Worm (Caenorhabditis elegans): ENCODE results near the gene T01G5.7.

The T01G5.7 gene

DNA sequence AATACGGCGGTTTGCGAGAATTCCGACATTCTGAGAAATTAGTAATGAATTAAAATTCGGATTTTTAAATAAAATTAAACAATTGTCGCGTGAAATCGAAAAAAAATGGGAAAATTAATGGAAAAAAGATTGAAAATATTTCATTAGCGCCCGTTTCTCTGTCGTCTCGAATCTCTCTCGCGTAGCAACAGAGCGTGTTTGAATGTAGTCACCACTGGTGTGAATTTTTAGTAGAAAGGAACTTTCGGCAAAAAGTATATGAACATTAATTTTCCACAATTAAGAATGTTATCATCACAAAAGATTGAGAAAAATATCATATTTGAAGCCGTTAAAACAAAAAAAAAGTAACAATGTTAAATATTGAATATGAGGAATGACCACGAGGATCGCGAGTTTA lies 25.0 kb downstream of the T01G5.7 start, which contains the start of gene aipl-1 (continued):
- TF ChIP-seq attf-6 (GFP tag; IDR thresholded peaks at IDR 0.05) (no peak), hmg-1.2 (GFP tag; IDR thresholded peaks at IDR 0.05) (peak; percentile 98), let-526 (GFP tag; IDR thresholded peaks at IDR 0.05) (no peak), attf-3 (GFP tag; conservative IDR thresholded peaks at IDR 0.05) (no peak), snpc-3.4 (tag; optimal IDR thresholded peaks at IDR 0.05) (peak; percentile 25), F23B12.7 (tag; optimal IDR thresholded peaks at IDR 0.05; ENCODE audit: insufficient read depth) (peak; percentile 76), dox-1 (GFP tag; IDR thresholded peaks at IDR 0.05) (peak; percentile 73), rcor-1 (GFP tag; IDR thresholded peaks at IDR 0.05) (peak; percentile 51; the same call in 1 of the 2 replicates), F33H1.4 (GFP tag; IDR thresholded peaks at IDR 0.05) (0 out of 2 replicates have a peak, but pooled peaks have one; percentile 31), B0261.1 (tag; optimal IDR thresholded peaks at IDR 0.05) (no peak), madf-10 (tag; optimal IDR thresholded peaks at IDR 0.05) (peak; percentile 8), sdz-38 (tag; optimal IDR thresholded peaks at IDR 0.05) (no peak), hmg-20 (GFP tag; IDR thresholded peaks at IDR 0.05) (no peak), aptf-3 (GFP tag; IDR thresholded peaks at IDR 0.05) (no peak), lsl-1 (GFP tag; optimal IDR thresholded peaks at IDR 0.05) (peak; percentile 48), unc-130 (GFP tag; optimal IDR thresholded peaks at IDR 0.05) (no peak), Y56A3A.18 (GFP tag; IDR thresholded peaks at IDR 0.05) (no peak), Y53F4B.3 (GFP tag; IDR thresholded peaks at IDR 0.05) (no peak), aptf-2 (GFP tag; conservative IDR thresholded peaks at IDR 0.05) (0 out of 2 replicates have a peak, but pooled peaks have one; percentile 28), B0336.3 (GFP tag; IDR thresholded peaks at IDR 0.05) (no peak), ceh-40 (GFP tag; IDR thresholded peaks at IDR 0.05) (no peak), efl-1 (GFP tag; optimal IDR thresholded peaks at IDR 0.05) (peak; percentile 61), ztf-28 (GFP tag; IDR thresholded peaks at IDR 0.05) (no peak), nhr-80 (tag; optimal IDR thresholded peaks at IDR 0.05) (peak; percentile 2), ets-4 (GFP tag; optimal IDR thresholded peaks at IDR 0.05) (no peak), ceh-91 (GFP tag; IDR thresholded peaks at IDR 0.05) (peak; percentile 46), snpc-4 (GFP tag; optimal IDR thresholded peaks at IDR 0.05) (no peak), snpc-4 (tag; optimal IDR thresholded peaks at IDR 0.05) (peak in 3 of 4 experiments; percentile 5 to 66 (median 53)), C17E4.6 (GFP tag; IDR thresholded peaks at IDR 0.05) (no peak), B0019.2 (GFP tag; conservative IDR thresholded peaks at IDR 0.05) (0 out of 2 replicates have a peak, but pooled peaks have one; percentile 42), fkh-3 (tag; optimal IDR thresholded peaks at IDR 0.05) (no peak), tbp1 (GFP tag; optimal IDR thresholded peaks at IDR 0.05) (peak; percentile 34), hrde-1 (tag; optimal IDR thresholded peaks at IDR 0.05; ENCODE audit: borderline replicate concordance) (no peak), ztf-25 (GFP tag; IDR thresholded peaks at IDR 0.05) (no peak), pha-4 (tag; optimal IDR thresholded peaks at IDR 0.05) (no peak), ceh-27 (GFP tag; optimal IDR thresholded peaks at IDR 0.05) (peak; percentile 52), lin-35 (GFP tag; optimal IDR thresholded peaks at IDR 0.05) (peak in 1 of 3 experiments; percentile 53), dpl-1 (GFP tag; optimal IDR thresholded peaks at IDR 0.05) (peak; percentile 7), Y79H2A.3 (GFP tag; conservative IDR thresholded peaks at IDR 0.05) (no peak), Y67H2A.10 (GFP tag; conservative IDR thresholded peaks at IDR 0.05) (0 out of 2 replicates have a peak, but pooled peaks have one; percentile 15), F22D6.2 (tag; optimal IDR thresholded peaks at IDR 0.05) (no peak)
